Worm (Caenorhabditis elegans) whole organism, L1 larva: ENCODE results near the gene fbxb-25.

Experiments
- dpl-1 ChIP-seq, 3 experiments: fragments of 150-350 bp in 2 of 3; sonication (generic microtip) in 1 of 3; optimal IDR thresholded peaks; 2 replicates each; lab custom pipeline; 2014 to 2017; ENCODE audit warnings: missing biosample characterization in 3 of 3, missing genetic modification characterization in 3 of 3, missing genetic modification reagents in 3 of 3
- nhr-20 ChIP-seq: sonication (generic microtip); optimal IDR thresholded peaks from 2 replicates; lab custom pipeline; 2016; ENCODE audit warnings: mild to moderate bottlenecking, missing genetic modification characterization, missing compliant biosample characterization
- nhr-77 ChIP-seq: fragments of 150-350 bp; optimal IDR thresholded peaks from 2 replicates; lab custom pipeline; 2014; ENCODE audit warnings: missing biosample characterization, missing genetic modification characterization
- snpc-4 ChIP-seq: fragments of 150-350 bp; optimal IDR thresholded peaks from 2 replicates; lab custom pipeline; 2014; ENCODE audit warnings: missing biosample characterization, missing genetic modification characterization

- TF ChIP-seq nhr-77 (tag; lab: Kevin White, UChicago), result no peak
- no peak for TF ChIP-seq nhr-20 (tag; lab: Kevin White, UChicago)
- no peak for TF ChIP-seq snpc-4 (tag; lab: Kevin White, UChicago)
- TF ChIP-seq dpl-1 (GFP tag; optimal IDR thresholded peaks at IDR 0.05; lab: Kevin White, UChicago), result no peak
Observed at ce11 chrII:1640496-1640895, 43.3 kb upstream of the fbxb-25 start, which contains the start of gene srh-72.
